Worm (Caenorhabditis elegans): ENCODE data around the gene fbxb-85.

fbxb-85 gene

ce11 chrIII:10848858-10849257 lies at the start of gene fbxb-85, which contains the start of gene hex-3 (continued):
- TF ChIP-seq pag-3 (tag; optimal IDR thresholded peaks at IDR 0.05; ENCODE audit: borderline replicate concordance) (no peak), hlh-30 (tag; optimal IDR thresholded peaks at IDR 0.05; ENCODE audit: insufficient read depth) (no peak), ceh-14 (tag; optimal IDR thresholded peaks at IDR 0.05) (peak; percentile 66), ceh-9 (tag; optimal IDR thresholded peaks at IDR 0.05) (no peak), rnt-1 (tag; optimal IDR thresholded peaks at IDR 0.05) (peak; percentile 65), nfya-1 (tag; optimal IDR thresholded peaks at IDR 0.05) (peak; percentile 94), ceh-22 (tag; optimal IDR thresholded peaks at IDR 0.05) (no peak), unc-42 (tag; optimal IDR thresholded peaks at IDR 0.05) (peak; percentile 97), madf-2 (tag; optimal IDR thresholded peaks at IDR 0.05) (peak; percentile 62), Y22D7AL.16 (tag; optimal IDR thresholded peaks at IDR 0.05) (peak; percentile 67), T23F11.4 (GFP tag; optimal IDR thresholded peaks at IDR 0.05) (peak; percentile 58), K02D7.2 (tag; optimal IDR thresholded peaks at IDR 0.05) (peak; percentile 39), nhr-11 (tag; optimal IDR thresholded peaks at IDR 0.05) (no peak), ceh-31 (tag; optimal IDR thresholded peaks at IDR 0.05) (peak; percentile 92), ceh-30 (tag; optimal IDR thresholded peaks at IDR 0.05) (peak; percentile 61), mec-3 (tag; optimal IDR thresholded peaks at IDR 0.05; ENCODE audit: borderline replicate concordance) (no peak)

DNA sequence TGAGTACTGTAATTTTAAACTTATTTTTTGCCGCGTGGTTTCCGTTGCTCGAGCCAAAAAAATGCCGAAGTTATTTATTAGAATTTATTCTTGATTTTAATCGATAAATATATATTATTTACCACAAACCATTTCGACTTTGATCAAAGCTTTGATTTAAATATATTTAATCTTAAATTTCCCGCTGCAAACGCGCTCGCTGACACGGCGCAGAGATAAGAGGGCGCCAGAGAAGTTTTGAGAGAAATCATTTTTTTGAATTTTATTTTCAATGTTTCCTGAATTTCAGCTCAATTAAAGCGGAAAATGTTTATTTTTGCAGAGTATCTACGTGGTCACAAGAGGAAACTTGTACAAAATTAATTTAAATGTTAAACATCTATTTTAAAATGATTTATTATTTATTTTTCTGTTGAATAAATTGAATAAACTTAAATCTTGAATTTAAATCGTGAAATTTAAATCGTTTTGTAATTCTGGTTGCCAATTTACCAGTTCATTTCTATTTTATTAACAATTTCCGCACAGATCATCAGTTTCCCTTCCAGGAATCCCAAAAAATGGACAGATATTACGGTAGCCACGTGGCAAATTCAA lies 47.2 kb upstream of the fbxb-85 start, which contains the start of gene com-1:
Gene com-1 (plus strand): TSS at position 547 of the 597 bp plus-strand sequence.
- TF ChIP-seq npax-4 (tag; optimal IDR thresholded peaks at IDR 0.05): no peak
- TF ChIP-seq nfya-1 (tag; optimal IDR thresholded peaks at IDR 0.05): peak; percentile 10
- no peak for TF ChIP-seq unc-55 (GFP tag; optimal IDR thresholded peaks at IDR 0.05)
- peak; percentile 14 for TF ChIP-seq unc-42 (tag; optimal IDR thresholded peaks at IDR 0.05)

ce11 chrIII:10894220-10894619 lies 45.5 kb upstream of the fbxb-85 start, which contains the start of gene fbxb-87:
TSS of gene fbxb-87 (plus strand) at chrIII:10894520.
- TF ChIP-seq sox-2 (GFP tag; IDR thresholded peaks at IDR 0.05) (no peak), pqm-1 (tag; optimal IDR thresholded peaks at IDR 0.05) (no peak), hlh-15 (tag; optimal IDR thresholded peaks at IDR 0.05) (no peak), madf-2 (tag; optimal IDR thresholded peaks at IDR 0.05) (no peak), elt-4 (tag; optimal IDR thresholded peaks at IDR 0.05) (no peak), rnt-1 (tag; optimal IDR thresholded peaks at IDR 0.05) (no peak), pha-4 (tag; optimal IDR thresholded peaks at IDR 0.05) (no peak), hlh-30 (tag; optimal IDR thresholded peaks at IDR 0.05; ENCODE audit: insufficient read depth) (no peak), ceh-31 (tag; optimal IDR thresholded peaks at IDR 0.05) (no peak), unc-86 (tag; optimal IDR thresholded peaks at IDR 0.05) (no peak)

DNA sequence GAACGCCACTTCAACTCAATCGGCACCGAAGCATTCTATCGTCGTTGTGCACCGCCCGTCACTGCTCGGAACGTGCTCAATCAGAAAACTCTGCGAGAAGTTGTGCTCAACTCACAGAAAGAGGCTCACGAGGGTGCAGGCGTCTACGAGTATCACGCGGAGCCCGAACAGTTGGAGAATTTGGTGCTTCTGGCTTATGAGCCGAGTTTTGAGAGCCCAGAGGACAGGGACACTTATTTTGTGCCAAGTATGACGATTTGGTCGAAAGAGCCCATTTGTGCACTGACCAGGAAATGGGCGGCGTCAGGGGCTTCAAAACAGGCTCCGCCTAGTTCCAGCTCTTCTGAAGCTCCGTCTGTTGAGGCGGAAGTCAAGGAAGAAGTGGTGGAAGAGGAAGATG lies 40.1 kb upstream of the fbxb-85 start:
- TF ChIP-seq hlh-30 (tag; optimal IDR thresholded peaks at IDR 0.05; ENCODE audit: insufficient read depth) (no peak), pax-1 (tag; optimal IDR thresholded peaks at IDR 0.05) (no peak), lim-6 (tag; optimal IDR thresholded peaks at IDR 0.05) (no peak), elt-4 (tag; optimal IDR thresholded peaks at IDR 0.05) (peak; percentile 16), rnt-1 (tag; optimal IDR thresholded peaks at IDR 0.05) (no peak)

DNA sequence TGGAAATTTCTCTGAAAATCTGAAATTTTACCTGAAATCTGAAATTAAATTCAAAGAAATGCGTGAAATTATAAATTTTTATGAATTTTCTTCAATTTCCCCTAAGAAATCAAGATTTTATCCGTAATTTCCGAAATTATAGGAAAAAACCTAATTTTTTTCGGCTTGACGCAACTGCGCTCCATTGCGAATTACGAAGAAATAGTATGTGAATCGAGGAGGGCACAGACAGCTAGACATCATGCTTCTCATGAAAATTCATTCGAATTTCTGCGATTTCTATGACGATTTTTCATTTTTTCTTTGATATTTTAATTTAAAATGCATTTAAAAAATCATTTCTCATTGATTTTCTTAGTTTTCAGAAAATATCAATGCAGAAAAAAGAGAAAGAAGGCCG lies 33.2 kb upstream of the fbxb-85 start:
- TF ChIP-seq unc-86 (tag; optimal IDR thresholded peaks at IDR 0.05) (no peak), ceh-45 (GFP tag; IDR thresholded peaks at IDR 0.05) (no peak), ceh-31 (tag; optimal IDR thresholded peaks at IDR 0.05) (peak; percentile 39), pqm-1 (tag; optimal IDR thresholded peaks at IDR 0.05) (no peak), C08G9.2 (tag; optimal IDR thresholded peaks at IDR 0.05) (no peak), ceh-14 (tag; optimal IDR thresholded peaks at IDR 0.05) (no peak), ceh-48 (tag; optimal IDR thresholded peaks at IDR 0.05) (peak; percentile 9), ceh-19 (GFP tag; optimal IDR thresholded peaks at IDR 0.05) (no peak), hlh-15 (tag; optimal IDR thresholded peaks at IDR 0.05) (no peak), nhr-11 (tag; optimal IDR thresholded peaks at IDR 0.05) (no peak), tbx-7 (tag; optimal IDR thresholded peaks at IDR 0.05) (no peak), nfya-1 (tag; optimal IDR thresholded peaks at IDR 0.05) (peak; percentile 59), unc-42 (tag; optimal IDR thresholded peaks at IDR 0.05) (peak; percentile 87), unc-55 (GFP tag; optimal IDR thresholded peaks at IDR 0.05) (peak; percentile 24), rnt-1 (tag; optimal IDR thresholded peaks at IDR 0.05) (no peak), hlh-8 (tag; optimal IDR thresholded peaks at IDR 0.05) (no peak), ceh-18 (tag; optimal IDR thresholded peaks at IDR 0.05) (peak; percentile 8), hlh-30 (tag; optimal IDR thresholded peaks at IDR 0.05; ENCODE audit: insufficient read depth) (no peak), ceh-9 (tag; optimal IDR thresholded peaks at IDR 0.05) (no peak), elt-2 (tag; optimal IDR thresholded peaks at IDR 0.05) (no peak), hlh-6 (tag; optimal IDR thresholded peaks at IDR 0.05) (no peak), F13H6.1 (tag; optimal IDR thresholded peaks at IDR 0.05) (no peak), elt-4 (tag; optimal IDR thresholded peaks at IDR 0.05) (no peak), che-1 (tag; optimal IDR thresholded peaks at IDR 0.05) (no peak), ztf-16 (tag; optimal IDR thresholded peaks at IDR 0.05) (no peak), npax-4 (tag; optimal IDR thresholded peaks at IDR 0.05) (no peak), Y22D7AL.16 (tag; optimal IDR thresholded peaks at IDR 0.05) (no peak), zip-5 (tag; optimal IDR thresholded peaks at IDR 0.05) (no peak), pha-2 (tag; optimal IDR thresholded peaks at IDR 0.05) (no peak), pax-1 (tag; optimal IDR thresholded peaks at IDR 0.05) (no peak), ceh-22 (tag; optimal IDR thresholded peaks at IDR 0.05) (no peak), fkh-6 (tag; optimal IDR thresholded peaks at IDR 0.05) (no peak)
